Worm (Caenorhabditis elegans) whole organism, L4/young adult: Measurements from ENCODE around the gene fbxb-71.

ENCODE experiments used
- W03F9.2 ChIP-seq: fragments of 150-350 bp; optimal IDR thresholded peaks from 2 replicates; lab custom pipeline; 2014; ENCODE audit warnings: missing biosample characterization, missing genetic modification characterization
- him-1 ChIP-seq: sonication (generic microtip); optimal IDR thresholded peaks from 2 replicates; lab custom pipeline; 2016; ENCODE audit warnings: missing genotype, missing genetic modification reagents, missing genetic modification characterization, missing compliant biosample characterization

- TF ChIP-seq him-1 (tag; lab: Kevin White, UChicago) (no peak), W03F9.2 (tag; lab: Kevin White, UChicago) (no peak)
Observed at ce11 chrX:3310702-3311101, 48.0 kb downstream of the fbxb-71 start.
